Worm (Caenorhabditis elegans) whole organism, late embryonic: Measurements from ENCODE around the gene blos-4.

Experiments used
- C08G9.2 ChIP-seq: sonication (generic microtip); optimal IDR thresholded peaks from 2 replicates; lab custom pipeline; 2016; ENCODE audit warnings: mild to moderate bottlenecking, missing genetic modification characterization, moderate library complexity, missing compliant biosample characterization
- C38D4.7 ChIP-seq: fragments of 200-800 bp; sonication (Bioruptor generic); optimal IDR thresholded peaks from 2 replicates; lab custom pipeline; 2018; ENCODE audit warnings: mild to moderate bottlenecking, missing genetic modification characterization, moderate library complexity, missing compliant biosample characterization
- T23F11.4 ChIP-seq: fragments of 200-800 bp; sonication (Bioruptor generic); optimal IDR thresholded peaks from 2 replicates; lab custom pipeline; 2018; ENCODE audit warnings: mild to moderate bottlenecking, missing genetic modification characterization, missing compliant biosample characterization
- ahr-1 ChIP-seq: sonication (generic microtip); optimal IDR thresholded peaks from 2 replicates; lab custom pipeline; 2016; ENCODE audit warnings: missing genetic modification characterization, missing compliant biosample characterization
- ceh-14 ChIP-seq: sonication (generic microtip); optimal IDR thresholded peaks from 2 replicates; lab custom pipeline; 2016; ENCODE audit warnings: missing genotype, missing genetic modification characterization, missing compliant biosample characterization
- ceh-19 ChIP-seq: fragments of 200-800 bp; sonication (Bioruptor generic); optimal IDR thresholded peaks from 2 replicates; lab custom pipeline; 2018; ENCODE audit warnings: mild to moderate bottlenecking, missing genetic modification characterization, missing compliant biosample characterization
- ceh-22 ChIP-seq: sonication (generic microtip); optimal IDR thresholded peaks from 2 replicates; lab custom pipeline; 2017; ENCODE audit warnings: missing biosample characterization, missing genetic modification characterization
- ceh-45 ChIP-seq: fragments of 200-800 bp; sonication (Bioruptor generic); IDR thresholded peaks from 2 replicates; pipeline ENCODE4 v1.3.6; 2022; ENCODE audit warnings: missing genetic modification reagents, missing genetic modification characterization, missing compliant biosample characterization
- ceh-6 ChIP-seq: fragments of 200-800 bp; sonication (Bioruptor generic); optimal IDR thresholded peaks from 2 replicates; lab custom pipeline; 2018; ENCODE audit warnings: mild to moderate bottlenecking, missing genetic modification characterization, missing compliant biosample characterization
- ceh-9 ChIP-seq: sonication (generic microtip); optimal IDR thresholded peaks from 2 replicates; lab custom pipeline; 2016; ENCODE audit warnings: mild to moderate bottlenecking, missing genetic modification characterization, inconsistent platforms, missing compliant biosample characterization
- dmd-4 ChIP-seq: sonication (generic microtip); optimal IDR thresholded peaks from 2 replicates; lab custom pipeline; 2016; ENCODE audit warnings: borderline replicate concordance, missing genetic modification characterization, missing compliant biosample characterization
- dve-1 ChIP-seq: sonication (generic microtip); optimal IDR thresholded peaks from 2 replicates; lab custom pipeline; 2017; ENCODE audit warnings: antibody characterized with exemption, mild to moderate bottlenecking, missing genetic modification characterization, missing compliant biosample characterization
- elt-2 ChIP-seq: sonication (generic microtip); optimal IDR thresholded peaks from 2 replicates; lab custom pipeline; 2016; ENCODE audit warnings: missing genetic modification reagents, missing genetic modification characterization, missing compliant biosample characterization
- fax-1 ChIP-seq: sonication (generic microtip); optimal IDR thresholded peaks from 2 replicates; lab custom pipeline; 2016; ENCODE audit warnings: missing genotype, missing genetic modification characterization, missing compliant biosample characterization
- fkh-6 ChIP-seq: sonication (generic microtip); optimal IDR thresholded peaks from 2 replicates; lab custom pipeline; 2016; ENCODE audit warnings: missing genetic modification characterization, missing compliant biosample characterization
- hlh-30 ChIP-seq: sonication (generic microtip); optimal IDR thresholded peaks from 2 replicates; lab custom pipeline; 2017; ENCODE audit warnings: antibody characterized with exemption, missing genetic modification characterization, missing compliant biosample characterization; ENCODE audit not compliant: insufficient read depth
- hlh-8 ChIP-seq: sonication (generic microtip); optimal IDR thresholded peaks from 2 replicates; lab custom pipeline; 2016; ENCODE audit warnings: missing genotype, missing genetic modification characterization, missing compliant biosample characterization
- lim-6 ChIP-seq: sonication (generic microtip); optimal IDR thresholded peaks from 2 replicates; lab custom pipeline; 2016; ENCODE audit warnings: missing genetic modification characterization, missing compliant biosample characterization
- lin-11 ChIP-seq: fragments of 200-800 bp; sonication (Bioruptor generic); optimal IDR thresholded peaks from 2 replicates; lab custom pipeline; 2018; ENCODE audit warnings: mild to moderate bottlenecking, missing genetic modification characterization, missing compliant biosample characterization
- nfya-1 ChIP-seq: sonication (generic microtip); optimal IDR thresholded peaks from 2 replicates; lab custom pipeline; 2017; ENCODE audit warnings: missing genetic modification characterization, mild to moderate bottlenecking, missing compliant biosample characterization, antibody characterized with exemption, moderate library complexity
- npax-4 ChIP-seq: sonication (generic microtip); optimal IDR thresholded peaks from 2 replicates; lab custom pipeline; 2016; ENCODE audit warnings: missing genetic modification characterization, missing compliant biosample characterization
- odd-2 ChIP-seq: sonication (generic microtip); optimal IDR thresholded peaks from 2 replicates; lab custom pipeline; 2017; ENCODE audit warnings: antibody characterized with exemption, mild to moderate bottlenecking, missing genetic modification characterization, missing compliant biosample characterization
- pag-3 ChIP-seq: sonication (generic microtip); optimal IDR thresholded peaks from 2 replicates; lab custom pipeline; 2016; ENCODE audit warnings: missing compliant biosample characterization, missing genetic modification characterization, borderline replicate concordance
- pat-9 ChIP-seq: fragments of 200-800 bp; sonication (Bioruptor generic); optimal IDR thresholded peaks from 2 replicates; lab custom pipeline; 2018; ENCODE audit warnings: mild to moderate bottlenecking, missing genetic modification characterization, moderate library complexity, missing compliant biosample characterization
- pax-1 ChIP-seq: fragments of 150-350 bp; optimal IDR thresholded peaks from 2 replicates; lab custom pipeline; 2014; ENCODE audit warnings: missing biosample characterization, missing genetic modification characterization
- pha-2 ChIP-seq: sonication (generic microtip); optimal IDR thresholded peaks from 2 replicates; lab custom pipeline; 2017; ENCODE audit warnings: mild to moderate bottlenecking, missing genetic modification characterization, missing compliant biosample characterization
- pha-4 ChIP-seq: fragments of 150-350 bp; optimal IDR thresholded peaks from 2 replicates; lab custom pipeline; 2018; ENCODE audit warnings: missing biosample characterization, missing genetic modification reagents, missing genetic modification characterization
- pqm-1 ChIP-seq: sonication (generic microtip); optimal IDR thresholded peaks from 2 replicates; lab custom pipeline; 2016; ENCODE audit warnings: missing genetic modification characterization, missing compliant biosample characterization
- pros-1 ChIP-seq: fragments of 150-350 bp; optimal IDR thresholded peaks from 2 replicates; lab custom pipeline; 2014; ENCODE audit warnings: missing biosample characterization, missing genetic modification reagents, missing genetic modification characterization
- rnt-1 ChIP-seq: sonication (generic microtip); optimal IDR thresholded peaks from 2 replicates; lab custom pipeline; 2016; ENCODE audit warnings: missing genetic modification characterization, missing compliant biosample characterization
- sdc-2 ChIP-seq: sonication (generic microtip); optimal IDR thresholded peaks from 2 replicates; lab custom pipeline; 2016; ENCODE audit warnings: missing genotype, missing genetic modification characterization, missing compliant biosample characterization
- sox-2 ChIP-seq: fragments of 200-800 bp; sonication (Bioruptor generic); IDR thresholded peaks from 2 replicates; pipeline ENCODE4 v1.3.6; 2022; ENCODE audit warnings: missing genetic modification reagents, missing genetic modification characterization, missing compliant biosample characterization
- sox-4 ChIP-seq: sonication (generic microtip); optimal IDR thresholded peaks from 2 replicates; lab custom pipeline; 2017; ENCODE audit warnings: mild to moderate bottlenecking, missing genetic modification characterization, inconsistent platforms, missing compliant biosample characterization
- tbx-7 ChIP-seq: sonication (generic microtip); optimal IDR thresholded peaks from 2 replicates; lab custom pipeline; 2016; ENCODE audit warnings: missing genotype, missing genetic modification characterization, missing compliant biosample characterization
- ttx-3 ChIP-seq: sonication (generic microtip); optimal IDR thresholded peaks from 2 replicates; lab custom pipeline; 2016; ENCODE audit warnings: missing genetic modification reagents, missing genetic modification characterization, missing compliant biosample characterization
- unc-42 ChIP-seq: sonication (generic microtip); optimal IDR thresholded peaks from 2 replicates; lab custom pipeline; 2016; ENCODE audit warnings: missing genotype, missing genetic modification characterization, missing compliant biosample characterization
- unc-55 ChIP-seq: sonication (generic microtip); optimal IDR thresholded peaks from 2 replicates; lab custom pipeline; 2017; ENCODE audit warnings: missing biosample characterization, missing genetic modification reagents, missing genetic modification characterization
- unc-86 ChIP-seq: sonication (generic microtip); optimal IDR thresholded peaks from 2 replicates; lab custom pipeline; 2016; ENCODE audit warnings: missing genetic modification characterization, missing compliant biosample characterization
- zip-5 ChIP-seq: sonication (generic microtip); optimal IDR thresholded peaks from 2 replicates; lab custom pipeline; 2016; ENCODE audit warnings: missing genetic modification characterization, missing compliant biosample characterization

Gene blos-4

DNA sequence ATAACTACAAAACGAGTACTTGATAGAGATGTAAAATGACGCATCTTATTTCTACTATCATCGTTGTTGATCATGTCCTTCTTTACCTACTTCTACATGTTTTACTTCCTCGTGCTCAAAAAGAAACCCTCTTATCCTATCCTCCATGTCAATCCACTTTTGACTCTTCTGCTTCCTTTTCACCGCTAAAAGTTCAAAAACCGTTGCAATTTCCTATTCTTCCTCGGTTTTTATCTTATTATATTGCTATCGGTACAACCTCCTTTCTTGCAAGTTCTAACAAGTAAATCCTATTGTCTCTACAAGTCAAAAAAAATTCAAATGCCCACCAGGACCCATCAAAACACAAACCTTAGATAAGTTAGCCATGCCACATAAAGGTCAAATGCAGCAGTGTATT, 37.8 kb upstream of the blos-4 start:
- TF ChIP-seq elt-2 (no peak), unc-42 (peak; percentile 52), npax-4 (no peak)
- TF ChIP-seq, all 69 proteins: peak for 1

DNA sequence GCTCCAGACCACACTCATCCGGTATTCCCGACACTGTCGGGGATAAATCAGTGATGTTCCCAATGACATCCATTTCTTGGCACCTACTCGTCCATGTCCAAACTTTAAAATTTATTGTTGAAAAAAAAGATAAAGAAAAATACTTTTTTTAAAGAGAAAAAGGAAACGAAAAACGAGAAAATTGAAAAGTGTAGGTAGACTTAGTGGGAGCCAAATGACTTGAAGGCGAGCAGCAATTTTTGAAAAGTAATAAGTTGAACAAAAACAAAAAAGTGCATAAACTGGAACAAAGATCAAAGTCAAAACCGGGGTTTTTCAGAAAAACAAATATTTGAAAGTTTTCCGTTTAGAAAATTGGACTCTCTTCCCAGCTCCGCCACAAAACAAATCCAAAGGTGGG, 36.9 kb upstream of the blos-4 start, which contains the start of gene daf-37:
Gene daf-37 (minus strand): TSS at position 101 of the 400 bp plus-strand sequence.
- TF ChIP-seq nfya-1 (tag; lab: Kevin White, UChicago) (no peak), unc-55 (no peak), pqm-1 (tag; lab: Kevin White, UChicago) (no peak), pax-1 (tag; lab: Kevin White, UChicago) (no peak), pros-1 (tag; lab: Kevin White, UChicago) (no peak), ahr-1 (no peak), zip-5 (tag; lab: Kevin White, UChicago) (no peak), hlh-8 (tag; lab: Kevin White, UChicago) (no peak), rnt-1 (tag; lab: Kevin White, UChicago) (no peak)

DNA sequence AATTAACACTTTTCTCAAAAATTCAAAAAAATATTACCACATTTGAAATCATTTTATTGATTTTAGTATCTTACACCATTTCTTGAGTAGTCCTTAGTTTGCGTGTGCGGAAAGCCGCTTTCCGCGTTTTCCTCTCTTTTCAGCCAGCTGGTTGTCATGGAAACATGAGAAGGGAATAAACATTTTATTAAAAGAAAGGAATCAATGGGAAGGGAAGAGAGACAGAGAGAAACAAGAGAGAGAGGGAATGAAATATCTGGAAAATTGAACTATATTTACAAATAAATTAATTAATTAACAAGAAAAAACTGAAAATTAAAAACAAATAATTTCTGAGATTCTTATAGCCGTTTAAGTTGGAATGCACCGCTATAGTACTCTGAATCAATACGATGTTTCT, 25.7 kb upstream of the blos-4 start, which contains the start of gene mks-2:
Gene mks-2 (minus strand): TSS at position 101 of the 400 bp plus-strand sequence.
- TF ChIP-seq C38D4.7 (GFP tag; lab: Kevin White, UChicago), result no peak
- no peak for TF ChIP-seq ceh-19 (GFP tag; lab: Kevin White, UChicago)
- TF ChIP-seq lin-11 (tag; lab: Kevin White, UChicago), result no peak
- TF ChIP-seq ceh-45, result no peak
- no peak for TF ChIP-seq hlh-30 (tag; lab: Kevin White, UChicago)
- TF ChIP-seq ttx-3 (tag; lab: Kevin White, UChicago), result no peak
- no peak for TF ChIP-seq elt-2
- no peak for TF ChIP-seq odd-2 (tag; lab: Kevin White, UChicago)
- no peak for TF ChIP-seq dmd-4 (tag; lab: Kevin White, UChicago)
- no peak for TF ChIP-seq pat-9 (tag; lab: Kevin White, UChicago)
- no peak for TF ChIP-seq sox-4 (tag; lab: Kevin White, UChicago)
- no peak for TF ChIP-seq nfya-1 (tag; lab: Kevin White, UChicago)
- TF ChIP-seq fkh-6 (tag; lab: Kevin White, UChicago), result no peak
- no peak for TF ChIP-seq C08G9.2 (tag; lab: Kevin White, UChicago)
- no peak for TF ChIP-seq tbx-7 (tag; lab: Kevin White, UChicago)
- no peak for TF ChIP-seq fax-1 (tag; lab: Kevin White, UChicago)
- no peak for TF ChIP-seq ceh-6 (GFP tag; lab: Kevin White, UChicago)
- no peak for TF ChIP-seq unc-55
- no peak for TF ChIP-seq unc-42

DNA sequence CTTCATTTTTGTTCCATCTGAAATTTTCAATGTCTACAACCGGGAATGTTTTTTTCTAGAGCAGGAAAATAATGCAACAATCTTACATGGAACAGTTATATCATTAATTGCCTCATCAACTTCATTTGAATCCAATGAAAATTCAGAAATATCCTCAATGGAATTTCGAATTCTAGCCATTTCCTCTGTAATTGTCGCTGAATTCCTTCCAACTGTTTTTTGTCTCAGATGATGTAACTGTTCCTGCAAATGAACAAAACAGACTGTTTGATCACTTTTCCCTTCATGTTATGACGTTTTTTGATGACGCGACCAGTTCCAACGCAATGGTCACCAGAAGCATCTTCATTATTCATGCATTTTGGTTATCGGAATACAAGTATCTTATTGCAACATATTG, 23.6 kb upstream of the blos-4 start:
- TF ChIP-seq ceh-9 (tag; lab: Kevin White, UChicago) (no peak), pha-4 (tag; lab: Kevin White, UChicago) (no peak), dmd-4 (tag; lab: Kevin White, UChicago) (no peak), ceh-14 (tag; lab: Kevin White, UChicago) (no peak), sdc-2 (tag; lab: Kevin White, UChicago) (no peak), pha-2 (no peak), T23F11.4 (GFP tag; lab: Kevin White, UChicago) (no peak), unc-55 (no peak), pag-3 (no peak), dve-1 (no peak), ceh-22 (tag; lab: Kevin White, UChicago) (no peak), unc-86 (tag; lab: Kevin White, UChicago) (no peak), lim-6 (no peak), sox-2 (no peak), odd-2 (tag; lab: Kevin White, UChicago) (no peak)
- TF ChIP-seq, all 69 proteins: peak for 0
